1 worm cellular context compared by ENCODE assay signal in the genomic region with DNA sequence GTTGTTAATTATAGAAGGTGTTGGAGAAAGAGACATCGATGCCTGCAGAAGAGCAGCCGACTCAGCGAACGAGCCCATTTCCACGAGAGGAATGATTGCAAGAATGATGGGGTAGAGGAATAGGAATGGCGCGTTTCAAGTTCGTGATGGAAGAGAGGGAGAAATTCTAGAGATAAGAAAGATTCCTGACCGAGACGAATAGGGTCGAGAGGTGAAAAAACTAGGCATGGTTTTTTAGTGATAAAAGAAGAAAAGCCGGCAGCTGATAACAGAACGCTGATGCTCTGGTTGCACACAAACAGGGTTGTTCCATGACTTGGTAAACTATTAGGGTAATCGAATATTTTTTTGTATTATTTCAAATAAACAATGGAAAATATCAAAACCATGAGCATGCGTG.
TF ChIP-seq lines count a peak whose summit lies in the region.

No protein-coding gene starts in this region.

TF ChIP-seq in whole organism, L4 larva, 104 proteins besides CTCF, POLR2A, EP300 and RAD21 (continued from another document):
- no peak for TF ChIP-seq Y5F2A.4 (GFP tag; optimal IDR thresholded peaks at IDR 0.05; lab: Kevin White, UChicago)
- TF ChIP-seq hlh-11 (tag; optimal IDR thresholded peaks at IDR 0.05; lab: Kevin White, UChicago): peak; percentile 69
- peak; percentile 82 for TF ChIP-seq nhr-28 (tag; optimal IDR thresholded peaks at IDR 0.05; lab: Kevin White, UChicago)
- TF ChIP-seq dpl-1 (GFP tag; optimal IDR thresholded peaks at IDR 0.05; lab: Kevin White, UChicago): no peak
- no peak for TF ChIP-seq hif-1 (tag; optimal IDR thresholded peaks at IDR 0.05; lab: Kevin White, UChicago)
- TF ChIP-seq ztf-11 (tag; optimal IDR thresholded peaks at IDR 0.05; lab: Kevin White, UChicago): no peak
- no peak for TF ChIP-seq zip-11 (GFP tag; IDR thresholded peaks at IDR 0.05; lab: Robert Waterston, UW)
- TF ChIP-seq mep-1 (tag; optimal IDR thresholded peaks at IDR 0.05; lab: Kevin White, UChicago): no peak
- TF ChIP-seq daf-12 (tag; optimal IDR thresholded peaks at IDR 0.05; lab: Kevin White, UChicago): no peak
- TF ChIP-seq attf-4 (tag; optimal IDR thresholded peaks at IDR 0.05; lab: Kevin White, UChicago): no peak
- peak; percentile 7 for TF ChIP-seq nhr-48 (tag; optimal IDR thresholded peaks at IDR 0.05; lab: Kevin White, UChicago)
- no peak for TF ChIP-seq tra-1 (GFP tag; IDR thresholded peaks at IDR 0.05; lab: Robert Waterston, UW)
- TF ChIP-seq set-16 (GFP tag; IDR thresholded peaks at IDR 0.05; lab: Robert Waterston, UW): no peak; the same call in 1 of the 2 replicates
- TF ChIP-seq pqm-1 (tag; optimal IDR thresholded peaks at IDR 0.05; lab: Kevin White, UChicago): peak; percentile 92
- TF ChIP-seq php-3 (GFP tag; IDR thresholded peaks at IDR 0.05; lab: Robert Waterston, UW): peak; percentile 39; the same call in 1 of the 2 replicates
- no peak for TF ChIP-seq lin-15B (tag; optimal IDR thresholded peaks at IDR 0.05; lab: Kevin White, UChicago)
- TF ChIP-seq mes-2 (tag; optimal IDR thresholded peaks at IDR 0.05; lab: Kevin White, UChicago; ENCODE audit: poor library complexity, severe bottlenecking): no peak
- TF ChIP-seq nhr-6 (tag; optimal IDR thresholded peaks at IDR 0.05; lab: Kevin White, UChicago): peak; percentile 58
- TF ChIP-seq nhr-111 (GFP tag; optimal IDR thresholded peaks at IDR 0.05; lab: Kevin White, UChicago): no peak
- TF ChIP-seq F49E8.2 (tag; optimal IDR thresholded peaks at IDR 0.05; lab: Kevin White, UChicago; ENCODE audit: borderline replicate concordance): no peak
- peak; percentile 24; the same call in 1 of the 2 replicates for TF ChIP-seq pha-4 (GFP tag; IDR thresholded peaks at IDR 0.05; lab: Robert Waterston, UW)
- no peak for TF ChIP-seq pha-4 (tag; optimal IDR thresholded peaks at IDR 0.05; lab: Kevin White, UChicago)
- peak; percentile 42; the same call in 1 of the 2 replicates for TF ChIP-seq nhr-41 (GFP tag; IDR thresholded peaks at IDR 0.05; lab: Robert Waterston, UW)
- no peak for TF ChIP-seq tag-97 (GFP tag; IDR thresholded peaks at IDR 0.05; lab: Robert Waterston, UW)
- TF ChIP-seq hlh-30 (tag; optimal IDR thresholded peaks at IDR 0.05; lab: Kevin White, UChicago; ENCODE audit: insufficient read depth): peak; percentile 29
- no peak for TF ChIP-seq cey-2 (tag; optimal IDR thresholded peaks at IDR 0.05; lab: Kevin White, UChicago; ENCODE audit: borderline replicate concordance, insufficient read depth)
